Fruit fly (Drosophila melanogaster) whole organism, embryonic: ENCODE data around the gene Lim3.

Experiments
- Bgb ChIP-seq: fragments of 200-800 bp; sonication (Bioruptor generic); IDR thresholded peaks from 2 replicates; pipeline ENCODE4 v1.3.6; 2022; ENCODE audit warnings: missing biosample characterization, missing genetic modification characterization; ENCODE audit not compliant: partially characterized antibody
- CG11504 ChIP-seq: fragments of 200-800 bp; sonication (Bioruptor generic); optimal IDR thresholded peaks from 3 replicates; lab custom pipeline; 2019; ENCODE audit warnings: missing biosample characterization, mild to moderate bottlenecking, missing genetic modification characterization, moderate library complexity
- CG13287 ChIP-seq: fragments of 200-800 bp; sonication (Bioruptor generic); IDR thresholded peaks from 2 replicates; pipeline ENCODE4 v1.3.6; 2022; ENCODE audit warnings: missing biosample characterization, missing genetic modification characterization; ENCODE audit not compliant: partially characterized antibody
- CG14050 ChIP-seq: fragments of 200-800 bp; sonication (Bioruptor generic); IDR thresholded peaks from 3 replicates; pipeline ENCODE4 v1.3.6; 2022; ENCODE audit warnings: missing biosample characterization, missing genetic modification characterization
- CG1529 ChIP-seq: fragments of 200-800 bp; sonication (Bioruptor generic); optimal IDR thresholded peaks from 3 replicates; lab custom pipeline; 2018; ENCODE audit warnings: missing biosample characterization, missing genetic modification characterization
- CG16863 ChIP-seq: fragments of 200-800 bp; sonication (Bioruptor generic); optimal IDR thresholded peaks from 3 replicates; lab custom pipeline; 2016; ENCODE audit warnings: missing biosample characterization, missing genetic modification characterization
- CG17328 ChIP-seq: fragments of 200-800 bp; sonication (Bioruptor generic); IDR thresholded peaks from 2 replicates; pipeline ENCODE4 v1.3.6; 2022; ENCODE audit warnings: missing biosample characterization, missing genetic modification characterization
- CG18476 ChIP-seq: fragments of 200-800 bp; sonication (Bioruptor generic); optimal IDR thresholded peaks from 2 replicates; lab custom pipeline; 2016; ENCODE audit warnings: missing biosample characterization, mild to moderate bottlenecking, missing genetic modification characterization
- CG2116 ChIP-seq: fragments of 200-800 bp; sonication (Bioruptor generic); optimal IDR thresholded peaks from 3 replicates; lab custom pipeline; 2018; ENCODE audit warnings: missing biosample characterization, mild to moderate bottlenecking, missing genetic modification characterization
- CG2129 ChIP-seq: fragments of 200-800 bp; sonication (Bioruptor generic); IDR thresholded peaks from 2 replicates; pipeline ENCODE4 v1.3.6; 2022; ENCODE audit warnings: missing biosample characterization, missing genetic modification characterization; ENCODE audit not compliant: partially characterized antibody
- CG2678 ChIP-seq: fragments of 200-800 bp; sonication (Bioruptor generic); optimal IDR thresholded peaks from 3 replicates; lab custom pipeline; 2019; ENCODE audit warnings: missing biosample characterization, mild to moderate bottlenecking, missing genetic modification characterization, moderate library complexity
- CG2889 ChIP-seq: fragments of 200-800 bp; sonication (Bioruptor generic); IDR thresholded peaks from 3 replicates; pipeline ENCODE4 v1.3.6; 2022; ENCODE audit warnings: missing biosample characterization, missing genetic modification characterization
- CG3407 ChIP-seq: fragments of 200-800 bp; sonication (Bioruptor generic); optimal IDR thresholded peaks from 2 replicates; lab custom pipeline; 2018; ENCODE audit warnings: missing biosample characterization, mild to moderate bottlenecking, missing genetic modification characterization
- CG42726 ChIP-seq: fragments of 200-800 bp; sonication (Bioruptor generic); IDR thresholded peaks from 2 replicates; pipeline ENCODE4 v1.3.6; 2022; ENCODE audit warnings: missing biosample characterization, missing genetic modification characterization; ENCODE audit not compliant: partially characterized antibody
- CG4820 ChIP-seq: fragments of 200-800 bp; sonication (Bioruptor generic); optimal IDR thresholded peaks from 3 replicates; lab custom pipeline; 2016; ENCODE audit warnings: missing biosample characterization, missing genetic modification characterization
- CG7556 ChIP-seq: fragments of 200-800 bp; sonication (Bioruptor generic); optimal IDR thresholded peaks from 2 replicates; lab custom pipeline; 2017; ENCODE audit warnings: missing biosample characterization, mild to moderate bottlenecking, missing genetic modification characterization
- CG7786 ChIP-seq: fragments of 200-800 bp; sonication (Bioruptor generic); optimal IDR thresholded peaks from 2 replicates; lab custom pipeline; 2016; ENCODE audit warnings: missing biosample characterization, missing genetic modification characterization
- CHES-1-like ChIP-seq: fragments of 200-800 bp; sonication (Bioruptor generic); optimal IDR thresholded peaks from 2 replicates; lab custom pipeline; 2016; ENCODE audit warnings: missing biosample characterization, missing genetic modification characterization
- Dbx ChIP-seq: fragments of 200-800 bp; sonication (Bioruptor generic); IDR thresholded peaks from 3 replicates; pipeline ENCODE4 v1.3.6; 2022; ENCODE audit warnings: missing biosample characterization, missing genetic modification characterization
- Dp ChIP-seq: fragments of 200-800 bp; sonication (Bioruptor generic); optimal IDR thresholded peaks from 2 replicates; lab custom pipeline; 2018; ENCODE audit warnings: missing biosample characterization, mild to moderate bottlenecking, missing genetic modification characterization, moderate library complexity
- Ets97D ChIP-seq: fragments of 200-800 bp; sonication (Bioruptor generic); optimal IDR thresholded peaks from 3 replicates; lab custom pipeline; 2016; ENCODE audit warnings: missing biosample characterization, missing genetic modification characterization
- Fer1 ChIP-seq: fragments of 200-800 bp; sonication (Bioruptor generic); optimal IDR thresholded peaks from 2 replicates; lab custom pipeline; 2017; ENCODE audit warnings: missing biosample characterization, mild to moderate bottlenecking, missing genetic modification characterization
- Fer2 ChIP-seq: fragments of 200-800 bp; sonication (Bioruptor generic); optimal IDR thresholded peaks from 2 replicates; lab custom pipeline; 2018; ENCODE audit warnings: missing biosample characterization, mild to moderate bottlenecking, missing genetic modification characterization, moderate library complexity
- HLH4C ChIP-seq: fragments of 200-800 bp; sonication (Bioruptor generic); IDR thresholded peaks from 3 replicates; pipeline ENCODE4 v1.3.6; 2022; ENCODE audit warnings: missing biosample characterization, missing genetic modification characterization; ENCODE audit not compliant: partially characterized antibody
- Hmx ChIP-seq: fragments of 200-800 bp; sonication (Bioruptor generic); optimal IDR thresholded peaks from 2 replicates; lab custom pipeline; 2016; ENCODE audit warnings: missing biosample characterization, missing genetic modification characterization
- Hr3 ChIP-seq: fragments of 200-800 bp; sonication (Bioruptor generic); optimal IDR thresholded peaks from 3 replicates; lab custom pipeline; 2016; ENCODE audit warnings: missing biosample characterization, missing genetic modification characterization
- MESR4 ChIP-seq: fragments of 200-800 bp; sonication (Bioruptor generic); optimal IDR thresholded peaks from 2 replicates; lab custom pipeline; 2018; ENCODE audit warnings: missing biosample characterization, mild to moderate bottlenecking, missing genetic modification characterization, moderate library complexity
- Meics ChIP-seq: fragments of 200-800 bp; sonication (Bioruptor generic); optimal IDR thresholded peaks from 2 replicates; lab custom pipeline; 2017; ENCODE audit warnings: missing biosample characterization, mild to moderate bottlenecking, missing genetic modification characterization
- NFAT ChIP-seq: fragments of 200-800 bp; sonication (Bioruptor generic); IDR thresholded peaks from 2 replicates; pipeline ENCODE4 v1.3.6; 2022; ENCODE audit warnings: missing biosample characterization, missing genetic modification characterization
- Oaz ChIP-seq: fragments of 200-800 bp; sonication (Bioruptor generic); IDR thresholded peaks from 2 replicates; pipeline ENCODE4 v1.3.6; 2022; ENCODE audit warnings: missing biosample characterization, missing genetic modification characterization
- Pdp1 ChIP-seq, 2 experiments: fragments of 200-800 bp; sonication (Bioruptor generic); optimal IDR thresholded peaks; 3 replicates each; lab custom pipeline; 2016; ENCODE audit warnings: missing biosample characterization in 2 of 2, missing genetic modification characterization in 2 of 2, mild to moderate bottlenecking in 1 of 2, moderate library complexity in 1 of 2
- Rx ChIP-seq: fragments of 200-800 bp; sonication (Bioruptor generic); IDR thresholded peaks from 2 replicates; pipeline ENCODE4 v1.3.6; 2022; ENCODE audit warnings: missing biosample characterization, missing genetic modification characterization
- Stat92E ChIP-seq, 3 experiments: fragments of >200 bp in 2 of 3; fragments of 200-800 bp in 1 of 3; sonication (Bioruptor generic) in 1 of 3; optimal IDR thresholded peaks; 2 replicates each; lab custom pipeline; 2017 to 2019; ENCODE audit warnings: missing biosample characterization in 3 of 3, missing genetic modification characterization in 3 of 3, mild to moderate bottlenecking in 1 of 3, moderate library complexity in 1 of 3
- Usf ChIP-seq: fragments of 200-800 bp; sonication (Bioruptor generic); optimal IDR thresholded peaks from 2 replicates; lab custom pipeline; 2017; ENCODE audit warnings: missing genotype, missing biosample characterization, missing genetic modification characterization
- br ChIP-seq: fragments of >200 bp; optimal IDR thresholded peaks from 2 replicates; lab custom pipeline; 2017
- bsh ChIP-seq, 2 experiments: fragments of 200-800 bp; sonication (Bioruptor generic); optimal IDR thresholded peaks; 2 replicates each; lab custom pipeline; 2017 to 2018; ENCODE audit warnings: mild to moderate bottlenecking in 2 of 2, missing biosample characterization in 2 of 2, missing genetic modification characterization in 2 of 2, moderate library complexity in 1 of 2
- emc ChIP-seq: fragments of 200-800 bp; sonication (Bioruptor generic); optimal IDR thresholded peaks from 2 replicates; lab custom pipeline; 2016; ENCODE audit warnings: missing biosample characterization, missing genetic modification characterization
- gcm ChIP-seq: fragments of 200-800 bp; sonication (Bioruptor generic); optimal IDR thresholded peaks from 2 replicates; lab custom pipeline; 2019; ENCODE audit warnings: missing biosample characterization, mild to moderate bottlenecking, missing genetic modification characterization, moderate library complexity
- gt ChIP-seq: fragments of 200-800 bp; sonication (Bioruptor generic); IDR thresholded peaks from 2 replicates; pipeline ENCODE4 v1.3.6; 2022; ENCODE audit warnings: missing biosample characterization, missing genetic modification characterization
- hb ChIP-seq: fragments of 200-800 bp; sonication (Bioruptor generic); IDR thresholded peaks from 3 replicates; pipeline ENCODE4 v1.3.6; 2022; ENCODE audit warnings: missing biosample characterization, missing genetic modification characterization; ENCODE audit not compliant: partially characterized antibody
- kay ChIP-seq: fragments of 200-800 bp; sonication (Bioruptor generic); optimal IDR thresholded peaks from 2 replicates; lab custom pipeline; 2016; ENCODE audit warnings: missing biosample characterization, missing genetic modification characterization
- kni ChIP-seq: fragments of 200-800 bp; sonication (Bioruptor generic); optimal IDR thresholded peaks from 3 replicates; lab custom pipeline; 2017; ENCODE audit warnings: mild to moderate bottlenecking, missing biosample characterization, missing genetic modification reagents, missing genetic modification characterization
- knrl ChIP-seq: fragments of 200-800 bp; sonication (Bioruptor generic); IDR thresholded peaks from 3 replicates; pipeline ENCODE4 v1.3.6; 2022; ENCODE audit warnings: missing biosample characterization, missing genetic modification characterization; ENCODE audit not compliant: partially characterized antibody
- nom ChIP-seq: fragments of 200-800 bp; sonication (Bioruptor generic); optimal IDR thresholded peaks from 2 replicates; lab custom pipeline; 2017; ENCODE audit warnings: missing biosample characterization, missing genetic modification characterization, mild to moderate bottlenecking, moderate library complexity, missing genetic modification reagents
- onecut ChIP-seq: fragments of 200-800 bp; sonication (Bioruptor generic); IDR thresholded peaks from 2 replicates; pipeline ENCODE4 v1.3.6; 2022; ENCODE audit warnings: missing biosample characterization, missing genetic modification characterization
- repo ChIP-seq: fragments of 200-800 bp; sonication (Bioruptor generic); optimal IDR thresholded peaks from 2 replicates; lab custom pipeline; 2016; ENCODE audit warnings: missing biosample characterization, missing genetic modification characterization
- salm ChIP-seq: fragments of 200-800 bp; sonication (Bioruptor generic); optimal IDR thresholded peaks from 2 replicates; lab custom pipeline; 2018; ENCODE audit warnings: missing biosample characterization, mild to moderate bottlenecking, missing genetic modification characterization
- ssp ChIP-seq: fragments of 200-800 bp; sonication (Bioruptor generic); IDR thresholded peaks from 2 replicates; pipeline ENCODE4 v1.3.6; 2022; ENCODE audit warnings: missing biosample characterization, missing genetic modification characterization
- stwl ChIP-seq: fragments of 200-800 bp; sonication (Bioruptor generic); optimal IDR thresholded peaks from 3 replicates; lab custom pipeline; 2018; ENCODE audit warnings: missing biosample characterization, mild to moderate bottlenecking, missing genetic modification characterization, moderate library complexity
- tin ChIP-seq: fragments of 200-800 bp; sonication (Bioruptor generic); optimal IDR thresholded peaks from 3 replicates; lab custom pipeline; 2016; ENCODE audit warnings: missing biosample characterization, missing genetic modification characterization
- tx ChIP-seq: fragments of 200-800 bp; sonication (Bioruptor generic); optimal IDR thresholded peaks from 2 replicates; lab custom pipeline; 2016; ENCODE audit warnings: missing biosample characterization, missing genetic modification characterization

Lim3 gene

DNA sequence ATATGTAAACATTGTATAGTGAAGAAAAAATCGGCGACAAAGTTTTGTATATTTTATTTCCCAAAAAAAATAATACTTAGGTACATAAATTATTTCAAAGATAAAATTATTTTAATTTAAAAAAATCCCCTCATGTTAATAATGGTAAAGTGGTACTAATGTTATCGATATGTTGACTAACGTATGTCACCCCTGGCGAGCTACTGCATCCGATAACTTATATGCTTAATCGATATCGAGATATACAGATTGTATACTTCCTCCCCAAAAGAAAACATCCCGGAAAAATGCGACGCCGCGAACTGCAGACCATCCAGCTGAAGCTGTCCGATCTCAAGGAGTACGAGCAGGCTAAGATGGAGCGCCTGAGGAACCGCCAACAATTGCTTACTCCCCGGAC, 43.5 kb downstream of the Lim3 start, which contains the start of gene CG17343 (continued):
- TF ChIP-seq kni, result no peak
- TF ChIP-seq CG16863, result no peak
- no peak for TF ChIP-seq salm (tag; lab: Kevin White, UChicago)
- TF ChIP-seq gcm (GFP tag; lab: Kevin White, UChicago), result no peak
- no peak for TF ChIP-seq CG17328 (GFP tag; lab: Robert Waterston, UW)
- peak; percentile 25 for TF ChIP-seq Ets97D (GFP tag; lab: Kevin White, UChicago)
- TF ChIP-seq CG1529, result no peak
- TF ChIP-seq ssp (GFP tag; lab: Robert Waterston, UW), result no peak
- no peak for TF ChIP-seq CG7556 (GFP tag; lab: Kevin White, UChicago)
- TF ChIP-seq tin (GFP tag; lab: Kevin White, UChicago), result no peak
- no peak for TF ChIP-seq Fer1 (GFP tag; lab: Kevin White, UChicago)
- TF ChIP-seq CG18476 (GFP tag; lab: Kevin White, UChicago), result no peak
- TF ChIP-seq CG14050 (GFP tag; lab: Robert Waterston, UW), result no peak
- TF ChIP-seq Bgb (GFP tag; lab: Robert Waterston, UW), result peak; percentile 91
- TF ChIP-seq Stat92E (GFP tag; optimal IDR thresholded peaks at IDR 0.05; lab: Kevin White, UChicago), result no peak
- TF ChIP-seq br (lab: Kevin White, UChicago), result no peak
- TF ChIP-seq Oaz (GFP tag; lab: Robert Waterston, UW), result no peak
- no peak for TF ChIP-seq Hr3 (GFP tag; lab: Kevin White, UChicago)
- TF ChIP-seq CG11504, result peak; percentile 67
- no peak for TF ChIP-seq nom (GFP tag; lab: Kevin White, UChicago)
- TF ChIP-seq HLH4C (GFP tag; lab: Robert Waterston, UW), result peak; percentile 99
- TF ChIP-seq kay (GFP tag; lab: Kevin White, UChicago), result no peak
- TF ChIP-seq CG3407, result no peak
- TF ChIP-seq Hmx, result no peak
- no peak for TF ChIP-seq CG4820 (GFP tag; lab: Kevin White, UChicago)
- no peak for TF ChIP-seq NFAT
- TF ChIP-seq gt, result no peak
- no peak for TF ChIP-seq repo
- TF ChIP-seq tx, result no peak
- peak; percentile 68 for TF ChIP-seq stwl (tag; lab: Kevin White, UChicago)
- peak; percentile 59 for TF ChIP-seq MESR4 (GFP tag; lab: Kevin White, UChicago)
- TF ChIP-seq Dbx (GFP tag; lab: Robert Waterston, UW), result no peak
- no peak for TF ChIP-seq CG2678 (tag; lab: Kevin White, UChicago)
- no peak for TF ChIP-seq CHES-1-like (GFP tag; lab: Kevin White, UChicago)
- no peak for TF ChIP-seq Pdp1 (GFP tag; optimal IDR thresholded peaks at IDR 0.05; lab: Kevin White, UChicago)
- TF ChIP-seq CG2889 (GFP tag; lab: Robert Waterston, UW), result no peak
- TF ChIP-seq CG7786, result no peak
- no peak for TF ChIP-seq bsh (GFP tag; optimal IDR thresholded peaks at IDR 0.05; lab: Kevin White, UChicago)
- TF ChIP-seq Usf (GFP tag; lab: Kevin White, UChicago), result no peak
- TF ChIP-seq CG42726 (GFP tag; lab: Robert Waterston, UW), result peak; percentile 48; the same call in 1 of the 2 replicates
- peak; percentile 32; the same call in 1 of the 2 replicates for TF ChIP-seq CG2129 (GFP tag; lab: Robert Waterston, UW)
- TF ChIP-seq CG2116 (GFP tag; lab: Kevin White, UChicago), result peak; percentile 91
- no peak for TF ChIP-seq Fer2
- peak; percentile 36 for TF ChIP-seq Dp (GFP tag; lab: Kevin White, UChicago)
- TF ChIP-seq Rx (GFP tag; lab: Robert Waterston, UW), result no peak
- no peak for TF ChIP-seq Meics (GFP tag; lab: Kevin White, UChicago)
- TF ChIP-seq CG13287 (GFP tag; lab: Robert Waterston, UW), result peak; percentile 87
- no peak for TF ChIP-seq emc
- TF ChIP-seq knrl, result peak; percentile 72; the same call in 2 of the 3 replicates
- TF ChIP-seq hb (GFP tag; lab: Robert Waterston, UW), result peak; percentile 98
- TF ChIP-seq onecut, result peak; percentile 21; the same call in 1 of the 2 replicates
